Worm (Caenorhabditis elegans) whole organism, L4 larva: Measurements from ENCODE around the gene F13A7.12.

Experiments
- D1046.2 ChIP-seq: fragments of 200-800 bp; sonication (Bioruptor generic); IDR thresholded peaks from 2 replicates; pipeline ENCODE4 v1.3.6; 2022; ENCODE audit warnings: missing genetic modification characterization, missing compliant biosample characterization
- T20F7.1 ChIP-seq: fragments of 200-800 bp; sonication (Bioruptor generic); optimal IDR thresholded peaks from 2 replicates; lab custom pipeline; 2018; ENCODE audit warnings: mild to moderate bottlenecking, missing genetic modification characterization, missing compliant biosample characterization
- Y105C5A.15 ChIP-seq: fragments of 200-800 bp; sonication (Bioruptor generic); IDR thresholded peaks from 2 replicates; pipeline ENCODE4 v1.3.6; 2022; ENCODE audit warnings: missing genetic modification characterization, missing compliant biosample characterization
- ZK337.2 ChIP-seq: fragments of 200-800 bp; sonication (Bioruptor generic); IDR thresholded peaks from 2 replicates; pipeline ENCODE4 v1.3.6; 2022; ENCODE audit warnings: missing genetic modification reagents, missing genetic modification characterization, missing compliant biosample characterization
- attf-4 ChIP-seq: sonication (generic microtip); optimal IDR thresholded peaks from 3 replicates; lab custom pipeline; 2017; ENCODE audit warnings: missing biosample characterization, missing genetic modification characterization
- ceh-62 ChIP-seq: sonication (generic microtip); optimal IDR thresholded peaks from 2 replicates; lab custom pipeline; 2017; ENCODE audit warnings: missing biosample characterization, missing genetic modification characterization
- ceh-82 ChIP-seq: sonication (generic microtip); optimal IDR thresholded peaks from 2 replicates; lab custom pipeline; 2017; ENCODE audit warnings: missing biosample characterization, missing genetic modification characterization
- cey-2 ChIP-seq: sonication (generic microtip); optimal IDR thresholded peaks from 3 replicates; lab custom pipeline; 2017; ENCODE audit warnings: missing genetic modification characterization, mild to moderate bottlenecking, missing compliant biosample characterization, antibody characterized with exemption, borderline replicate concordance; ENCODE audit not compliant: insufficient read depth
- daf-19 ChIP-seq: fragments of 200-800 bp; sonication (Bioruptor generic); conservative IDR thresholded peaks from 2 replicates; pipeline ENCODE4 v1.3.6; 2022; ENCODE audit warnings: missing genetic modification characterization, missing compliant biosample characterization
- dmd-6 ChIP-seq: fragments of 200-800 bp; sonication (Bioruptor generic); IDR thresholded peaks from 2 replicates; pipeline ENCODE4 v1.3.6; 2022; ENCODE audit warnings: missing genetic modification reagents, missing genetic modification characterization, missing compliant biosample characterization
- dpl-1 ChIP-seq: fragments of 150-350 bp; optimal IDR thresholded peaks from 2 replicates; lab custom pipeline; 2014; ENCODE audit warnings: missing biosample characterization, missing genetic modification reagents, missing genetic modification characterization
- dve-1 ChIP-seq: sonication (generic microtip); optimal IDR thresholded peaks from 2 replicates; lab custom pipeline; 2017; ENCODE audit warnings: antibody characterized with exemption, mild to moderate bottlenecking, missing genetic modification characterization, missing compliant biosample characterization; ENCODE audit not compliant: insufficient read depth
- fkh-10 ChIP-seq: fragments of 150-350 bp; optimal IDR thresholded peaks from 2 replicates; lab custom pipeline; 2014; ENCODE audit warnings: missing biosample characterization, missing genetic modification reagents, missing genetic modification characterization
- gei-8 ChIP-seq: fragments of 200-800 bp; sonication (Bioruptor generic); optimal IDR thresholded peaks from 2 replicates; lab custom pipeline; 2018; ENCODE audit warnings: mild to moderate bottlenecking, missing genetic modification characterization, missing compliant biosample characterization
- hlh-11 ChIP-seq: fragments of 200-800 bp; sonication (Bioruptor generic); optimal IDR thresholded peaks from 2 replicates; lab custom pipeline; 2018; ENCODE audit warnings: mild to moderate bottlenecking, missing genetic modification characterization, missing compliant biosample characterization
- hlh-30 ChIP-seq: sonication (generic microtip); optimal IDR thresholded peaks from 2 replicates; lab custom pipeline; 2017; ENCODE audit warnings: antibody characterized with exemption, mild to moderate bottlenecking, missing genetic modification characterization, missing compliant biosample characterization; ENCODE audit not compliant: insufficient read depth
- hmg-1.1 ChIP-seq: fragments of 200-800 bp; sonication (Bioruptor generic); IDR thresholded peaks from 2 replicates; pipeline ENCODE4 v1.3.6; 2022; ENCODE audit warnings: missing genetic modification reagents, missing genetic modification characterization, missing compliant biosample characterization
- lin-13 ChIP-seq: fragments of 150-350 bp; optimal IDR thresholded peaks from 2 replicates; lab custom pipeline; 2014; ENCODE audit warnings: missing biosample characterization, missing genetic modification reagents, missing genetic modification characterization
- lin-38 ChIP-seq: fragments of 200-800 bp; sonication (Bioruptor generic); IDR thresholded peaks from 2 replicates; pipeline ENCODE4 v1.3.6; 2022; ENCODE audit warnings: missing genetic modification reagents, missing genetic modification characterization, missing compliant biosample characterization
- lsy-2 ChIP-seq, 2 experiments: fragments of 150-350 bp in 1 of 2; sonication (generic microtip) in 1 of 2; optimal IDR thresholded peaks; 2 replicates each; lab custom pipeline; 2014 to 2017; ENCODE audit warnings: missing biosample characterization in 2 of 2, missing genetic modification characterization in 2 of 2
- madf-5 ChIP-seq, 2 experiments: fragments of 200-800 bp; sonication (Bioruptor generic); IDR thresholded peaks; 2 replicates each; pipeline ENCODE4 v1.3.6; 2022; ENCODE audit warnings: missing compliant biosample characterization in 2 of 2, missing genetic modification characterization in 2 of 2
- mdl-1 ChIP-seq, 2 experiments: fragments of 150-350 bp in 1 of 2; sonication (generic microtip) in 1 of 2; optimal IDR thresholded peaks; 2 replicates each; lab custom pipeline; 2014 to 2017; ENCODE audit warnings: missing biosample characterization in 2 of 2, missing genetic modification characterization in 2 of 2
- mep-1 ChIP-seq: fragments of 150-350 bp; sonication (generic microtip); optimal IDR thresholded peaks from 3 replicates; lab custom pipeline; 2014; ENCODE audit warnings: missing biosample characterization, missing genetic modification characterization
- mes-2 ChIP-seq: sonication (generic microtip); optimal IDR thresholded peaks from 2 replicates; lab custom pipeline; 2016; ENCODE audit warnings: missing genotype, mild to moderate bottlenecking, missing genetic modification characterization, missing compliant biosample characterization; ENCODE audit not compliant: poor library complexity, severe bottlenecking
- mxl-2 ChIP-seq: fragments of 200-800 bp; sonication (Bioruptor generic); conservative IDR thresholded peaks from 2 replicates; pipeline ENCODE4 v1.3.6; 2022; ENCODE audit warnings: missing genetic modification reagents, missing genetic modification characterization, missing compliant biosample characterization
- mxl-3 ChIP-seq: fragments of 200-800 bp; sonication (Bioruptor generic); optimal IDR thresholded peaks from 2 replicates; lab custom pipeline; 2018; ENCODE audit warnings: mild to moderate bottlenecking, missing genetic modification characterization, missing compliant biosample characterization
- nhr-10 ChIP-seq: fragments of 150-350 bp; optimal IDR thresholded peaks from 2 replicates; lab custom pipeline; 2014; ENCODE audit warnings: missing biosample characterization, missing genetic modification characterization
- nhr-102 ChIP-seq: sonication (generic microtip); optimal IDR thresholded peaks from 2 replicates; lab custom pipeline; 2016; ENCODE audit warnings: mild to moderate bottlenecking, missing genetic modification characterization, moderate library complexity, missing compliant biosample characterization
- nhr-111 ChIP-seq: fragments of 200-800 bp; sonication (Bioruptor generic); optimal IDR thresholded peaks from 2 replicates; lab custom pipeline; 2018; ENCODE audit warnings: mild to moderate bottlenecking, missing genetic modification characterization, missing compliant biosample characterization
- nhr-28 ChIP-seq: fragments of 150-350 bp; optimal IDR thresholded peaks from 2 replicates; lab custom pipeline; 2014; ENCODE audit warnings: missing biosample characterization, missing genetic modification characterization
- nhr-41 ChIP-seq: fragments of 200-800 bp; sonication (Bioruptor generic); IDR thresholded peaks from 2 replicates; pipeline ENCODE4 v1.3.6; 2022; ENCODE audit warnings: missing genetic modification reagents, missing genetic modification characterization, missing compliant biosample characterization
- nhr-48 ChIP-seq: sonication (generic microtip); optimal IDR thresholded peaks from 2 replicates; lab custom pipeline; 2016; ENCODE audit warnings: mild to moderate bottlenecking, missing genetic modification characterization, missing compliant biosample characterization
- nhr-6 ChIP-seq: fragments of 150-350 bp; optimal IDR thresholded peaks from 2 replicates; lab custom pipeline; 2014; ENCODE audit warnings: missing biosample characterization, missing genetic modification characterization
- pha-4 ChIP-seq, 2 experiments: fragments of 150-350 bp in 1 of 2; fragments of 200-800 bp in 1 of 2; sonication (Bioruptor generic) in 1 of 2; IDR thresholded peaks in 1 of 2; optimal IDR thresholded peaks in 1 of 2; 2 replicates each; pipeline versions ENCODE4 v1.3.6 to Lab custom; 2014 to 2022; ENCODE audit warnings: missing genetic modification characterization in 2 of 2, missing genetic modification reagents in 2 of 2, missing biosample characterization in 1 of 2, missing compliant biosample characterization in 1 of 2
- php-3 ChIP-seq: fragments of 200-800 bp; sonication (Bioruptor generic); IDR thresholded peaks from 2 replicates; pipeline ENCODE4 v1.3.6; 2022; ENCODE audit warnings: missing genetic modification reagents, missing genetic modification characterization, missing compliant biosample characterization
- pqm-1 ChIP-seq: sonication (generic microtip); optimal IDR thresholded peaks from 2 replicates; lab custom pipeline; 2017; ENCODE audit warnings: missing biosample characterization, missing genetic modification characterization
- saeg-2 ChIP-seq: fragments of 200-800 bp; sonication (Bioruptor generic); IDR thresholded peaks from 2 replicates; pipeline ENCODE4 v1.3.6; 2022; ENCODE audit warnings: missing genetic modification reagents, missing genetic modification characterization, missing compliant biosample characterization
- set-16 ChIP-seq: fragments of 200-800 bp; sonication (Bioruptor generic); IDR thresholded peaks from 2 replicates; pipeline ENCODE4 v1.3.6; 2022; ENCODE audit warnings: missing genetic modification reagents, missing genetic modification characterization, missing compliant biosample characterization
- spr-1 ChIP-seq: sonication (generic microtip); optimal IDR thresholded peaks from 2 replicates; lab custom pipeline; 2016; ENCODE audit warnings: mild to moderate bottlenecking, missing genetic modification characterization, missing compliant biosample characterization
- unc-130 ChIP-seq: sonication (generic microtip); optimal IDR thresholded peaks from 2 replicates; lab custom pipeline; 2016; ENCODE audit warnings: missing genetic modification reagents, missing genetic modification characterization, missing compliant biosample characterization
- unc-39 ChIP-seq: sonication (generic microtip); optimal IDR thresholded peaks from 2 replicates; lab custom pipeline; 2017; ENCODE audit warnings: missing biosample characterization, missing genetic modification characterization
- unc-62 ChIP-seq, 3 experiments: fragments of 150-350 bp in 1 of 3; sonication (generic microtip); optimal IDR thresholded peaks in 2 of 3; peaks in 1 of 3; 1 replicate in 1 of 3; 2 replicates in 2 of 3; lab custom pipeline; 2014 to 2017; ENCODE audit warnings: missing biosample characterization in 3 of 3, missing genetic modification characterization in 3 of 3, missing genetic modification reagents in 3 of 3, missing genotype in 1 of 3
- zfp-2 ChIP-seq: sonication (generic microtip); optimal IDR thresholded peaks from 2 replicates; lab custom pipeline; 2016; ENCODE audit warnings: mild to moderate bottlenecking, missing genetic modification characterization, missing compliant biosample characterization
- zfp-3 ChIP-seq: fragments of 200-800 bp; sonication (Bioruptor generic); conservative IDR thresholded peaks from 2 replicates; pipeline ENCODE4 v1.3.6; 2022; ENCODE audit warnings: missing genetic modification reagents, missing genetic modification characterization, missing compliant biosample characterization
- ztf-11 ChIP-seq: fragments of 150-350 bp; optimal IDR thresholded peaks from 2 replicates; lab custom pipeline; 2014; ENCODE audit warnings: missing biosample characterization, missing genetic modification characterization

F13A7.12 gene

ce11 chrV:16355941-16356340 is 39.9 kb upstream of the F13A7.12 start (continued):
- peak; percentile 93 for TF ChIP-seq mep-1 (tag; lab: Kevin White, UChicago)
- TF ChIP-seq pqm-1 (tag; lab: Kevin White, UChicago) = no peak
- TF ChIP-seq set-16 (GFP tag; lab: Robert Waterston, UW) = peak; percentile 92
- peak; percentile 83; the same call in 1 of the 2 replicates for TF ChIP-seq saeg-2 (GFP tag; lab: Robert Waterston, UW)
- TF ChIP-seq php-3 (GFP tag; lab: Robert Waterston, UW) = peak; percentile 89
- TF ChIP-seq nhr-48 (tag; lab: Kevin White, UChicago) = peak; percentile 92
- peak; percentile 84 for TF ChIP-seq nhr-10 (tag; lab: Kevin White, UChicago)
- TF ChIP-seq attf-4 = no peak
- TF ChIP-seq zfp-3 = no peak; the same call in 1 of the 2 replicates
- peak in 1 of 2 experiments; percentile 97 for TF ChIP-seq unc-62 (GFP tag; optimal IDR thresholded peaks at IDR 0.05 in 1 of 2; lab: Kevin White, UChicago)
- TF ChIP-seq unc-62 (tag; optimal IDR thresholded peaks at IDR 0.05; lab: Kevin White, UChicago) = no peak
- no peak for TF ChIP-seq ZK337.2
- TF ChIP-seq gei-8 (GFP tag; lab: Kevin White, UChicago) = peak; percentile 48

ce11 chrV:16356798-16357197 is 39.0 kb upstream of the F13A7.12 start:
- peak; percentile 90 for TF ChIP-seq lin-38
- no peak for TF ChIP-seq T20F7.1 (GFP tag; lab: Kevin White, UChicago)
- no peak for TF ChIP-seq nhr-6 (tag; lab: Kevin White, UChicago)
- no peak for TF ChIP-seq Y105C5A.15
- no peak for TF ChIP-seq ztf-11 (tag; lab: Kevin White, UChicago)
- no peak for TF ChIP-seq unc-39 (tag; lab: Kevin White, UChicago)

DNA sequence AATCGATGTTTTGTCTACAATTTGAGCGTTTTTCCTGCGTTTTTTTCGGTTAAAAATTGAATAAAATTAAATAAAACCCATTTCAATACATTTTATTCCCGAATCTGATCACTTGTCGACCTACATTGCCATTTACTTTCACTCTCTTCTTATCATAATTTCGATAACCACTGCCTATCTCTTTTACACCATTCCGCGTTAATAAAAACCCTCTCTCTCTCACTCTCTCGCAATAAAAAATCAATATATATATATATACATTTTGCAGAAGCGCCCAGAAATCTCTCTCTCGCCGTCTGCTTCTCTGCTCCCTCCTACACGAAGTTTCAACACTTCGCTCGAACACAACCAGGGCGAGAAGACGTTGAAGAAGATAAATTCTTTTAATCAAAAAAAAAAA is 38.6 kb upstream of the F13A7.12 start, which contains the start of gene pptr-1:
TSS of gene pptr-1 (plus strand) at position 269 of the 400 bp plus-strand sequence.
- TF ChIP-seq hmg-1.1 (0 out of 2 replicates have a peak, but pooled peaks have one; percentile 15), D1046.2 (no peak), mxl-3 (GFP tag; lab: Kevin White, UChicago) (no peak), mep-1 (tag; lab: Kevin White, UChicago) (peak; percentile 42), spr-1 (tag; lab: Kevin White, UChicago) (no peak), nhr-10 (tag; lab: Kevin White, UChicago) (no peak), cey-2 (no peak), madf-5 (GFP tag; IDR thresholded peaks at IDR 0.05; lab: Robert Waterston, UW) (no peak), mdl-1 (tag; optimal IDR thresholded peaks at IDR 0.05; lab: Kevin White, UChicago) (peak in 1 of 2 experiments; percentile 28), nhr-28 (tag; lab: Kevin White, UChicago) (peak; percentile 55), dmd-6 (GFP tag; lab: Robert Waterston, UW) (peak; percentile 61; the same call in 1 of the 2 replicates), unc-130 (GFP tag; lab: Kevin White, UChicago) (no peak), nhr-111 (GFP tag; lab: Kevin White, UChicago) (no peak), daf-19 (GFP tag; lab: Robert Waterston, UW) (no peak), hlh-30 (tag; lab: Kevin White, UChicago) (peak; percentile 12), zfp-2 (no peak), dve-1 (peak; percentile 40), pha-4 (GFP tag; IDR thresholded peaks at IDR 0.05; lab: Robert Waterston, UW) (0 out of 2 replicates have a peak, but pooled peaks have one; percentile 34), pha-4 (tag; optimal IDR thresholded peaks at IDR 0.05; lab: Kevin White, UChicago) (no peak), pqm-1 (tag; lab: Kevin White, UChicago) (peak; percentile 48), ceh-82 (no peak), nhr-102 (peak; percentile 25), dpl-1 (GFP tag; lab: Kevin White, UChicago) (peak; percentile 3), lin-13 (GFP tag; lab: Kevin White, UChicago) (no peak), mes-2 (tag; lab: Kevin White, UChicago) (peak; percentile 30), gei-8 (GFP tag; lab: Kevin White, UChicago) (no peak), nhr-41 (GFP tag; lab: Robert Waterston, UW) (no peak), mxl-2 (GFP tag; lab: Robert Waterston, UW) (no peak), T20F7.1 (GFP tag; lab: Kevin White, UChicago) (no peak), php-3 (GFP tag; lab: Robert Waterston, UW) (peak; percentile 30; the same call in 1 of the 2 replicates), hlh-11 (tag; lab: Kevin White, UChicago) (peak; percentile 73), lsy-2 (tag; optimal IDR thresholded peaks at IDR 0.05; lab: Kevin White, UChicago) (no peak), ceh-62 (no peak), fkh-10 (no peak)
